Worm (Caenorhabditis elegans) whole organism, early embryonic: ENCODE measurements around the gene bet-2.

Source experiments
- B0310.2 ChIP-seq: sonication (generic microtip); optimal IDR thresholded peaks from 2 replicates; lab custom pipeline; 2016; ENCODE audit warnings: mild to moderate bottlenecking, missing genetic modification characterization, missing compliant biosample characterization
- aly-1 ChIP-seq: sonication (generic microtip); optimal IDR thresholded peaks from 2 replicates; lab custom pipeline; 2016; ENCODE audit warnings: missing genetic modification characterization, missing compliant biosample characterization
- ama-1 ChIP-seq: fragments of 150-350 bp; optimal IDR thresholded peaks from 2 replicates; lab custom pipeline; 2014
- ceh-36 ChIP-seq: sonication (generic microtip); optimal IDR thresholded peaks from 2 replicates; lab custom pipeline; 2016; ENCODE audit warnings: missing genetic modification characterization, inconsistent platforms, missing compliant biosample characterization
- ets-7 ChIP-seq: sonication (generic microtip); optimal IDR thresholded peaks from 2 replicates; lab custom pipeline; 2016; ENCODE audit warnings: missing genotype, missing genetic modification characterization, missing compliant biosample characterization
- flt-1 ChIP-seq: fragments of 200-800 bp; sonication (Bioruptor generic); IDR thresholded peaks from 2 replicates; pipeline ENCODE4 v1.3.6; 2022; ENCODE audit warnings: missing genetic modification characterization, missing compliant biosample characterization
- hmbx-1 ChIP-seq: sonication (generic microtip); optimal IDR thresholded peaks from 2 replicates; lab custom pipeline; 2016; ENCODE audit warnings: mild to moderate bottlenecking, missing genetic modification characterization, missing compliant biosample characterization
- hmg-4 ChIP-seq: fragments of 200-800 bp; sonication (Bioruptor generic); optimal IDR thresholded peaks from 2 replicates; lab custom pipeline; 2018; ENCODE audit warnings: mild to moderate bottlenecking, missing genetic modification characterization, missing compliant biosample characterization
- pes-1 ChIP-seq: fragments of 200-800 bp; sonication (Bioruptor generic); IDR thresholded peaks from 2 replicates; pipeline ENCODE4 v1.3.6; 2022; ENCODE audit warnings: missing genetic modification reagents, missing genetic modification characterization, missing compliant biosample characterization
- tbx-37 ChIP-seq: fragments of 200-800 bp; sonication (Bioruptor generic); conservative IDR thresholded peaks from 2 replicates; pipeline ENCODE4 v1.3.6; 2022; ENCODE audit warnings: missing genetic modification reagents, missing genetic modification characterization, missing compliant biosample characterization
- tra-4 ChIP-seq: sonication (generic microtip); optimal IDR thresholded peaks from 2 replicates; lab custom pipeline; 2017; ENCODE audit warnings: missing genetic modification characterization, missing compliant biosample characterization

DNA sequence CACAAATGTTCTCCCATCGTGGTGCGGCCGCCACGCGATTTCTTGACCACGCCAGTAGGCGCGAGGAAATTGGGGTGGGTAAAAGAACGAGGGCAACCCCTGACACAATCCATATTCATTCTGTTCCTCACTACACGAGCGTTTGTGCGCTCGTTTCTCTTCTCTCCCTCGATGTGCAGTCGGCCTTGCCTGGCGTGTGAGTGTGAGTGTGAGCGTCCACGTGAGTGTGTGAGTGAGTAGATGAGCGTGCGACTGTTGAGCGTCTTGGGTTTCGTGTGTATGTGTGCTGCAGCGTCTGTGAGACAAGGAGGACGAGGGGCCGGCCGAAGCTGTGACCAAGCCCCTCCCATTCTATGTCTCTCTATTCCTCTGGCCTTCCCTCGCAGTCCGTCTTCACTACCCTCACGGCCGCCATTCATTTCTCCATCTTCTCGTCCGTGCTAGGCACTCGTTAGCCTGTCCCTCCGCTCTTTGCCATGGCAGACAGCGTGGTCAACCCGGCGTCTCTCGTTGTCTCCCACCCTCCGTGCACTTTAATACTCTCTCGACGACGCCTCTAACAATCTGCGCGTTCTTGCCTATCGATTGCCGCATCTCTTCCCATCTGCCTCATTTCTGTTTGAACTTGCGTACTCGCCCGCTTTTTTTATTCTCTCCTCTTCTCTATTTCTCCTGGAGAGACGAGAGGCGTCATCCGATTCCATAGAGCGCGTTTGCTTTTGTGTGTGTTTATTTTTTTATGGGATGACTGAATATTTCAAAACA, 506 bp upstream of the bet-2 start:
- TF ChIP-seq ets-7 (peak; percentile 43), aly-1 (tag; lab: Kevin White, UChicago) (peak; percentile 20), hmg-4 (GFP tag; lab: Kevin White, UChicago) (peak; percentile 90), hmbx-1 (tag; lab: Kevin White, UChicago) (no peak), ama-1 (no peak), B0310.2 (tag; lab: Kevin White, UChicago) (peak; percentile 53), pes-1 (GFP tag; lab: Robert Waterston, UW) (0 out of 2 replicates have a peak, but pooled peaks have one; percentile 6), tbx-37 (GFP tag; lab: Robert Waterston, UW) (no peak; the same call in 1 of the 2 replicates), ceh-36 (no peak), flt-1 (GFP tag; lab: Robert Waterston, UW) (peak; percentile 22), tra-4 (tag; lab: Kevin White, UChicago) (no peak)
